Worm (Caenorhabditis elegans) whole organism, mixed stage, embryonic: ENCODE data around the gene ctps-1.
A peak's percentile ranks its signal among the peaks of the same experiment; 100 is the strongest.

Experiments
- M03D4.4 ChIP-seq: sonication (generic microtip); optimal IDR thresholded peaks from 2 replicates; lab custom pipeline; 2017; ENCODE audit warnings: mild to moderate bottlenecking, missing genetic modification characterization, missing compliant biosample characterization
- bed-3 ChIP-seq: fragments of 200-800 bp; sonication (Bioruptor generic); optimal IDR thresholded peaks from 3 replicates; lab custom pipeline; 2018; ENCODE audit warnings: mild to moderate bottlenecking, missing genetic modification characterization, moderate library complexity, missing compliant biosample characterization
- blmp-1 ChIP-seq: fragments of 150-350 bp; optimal IDR thresholded peaks from 2 replicates; lab custom pipeline; 2014; ENCODE audit warnings: missing biosample characterization, missing genetic modification characterization
- ceh-39 ChIP-seq: fragments of 150-350 bp; optimal IDR thresholded peaks from 2 replicates; lab custom pipeline; 2014; ENCODE audit warnings: missing biosample characterization, missing genetic modification characterization
- ceh-43 ChIP-seq: fragments of 200-800 bp; sonication (Bioruptor generic); optimal IDR thresholded peaks from 2 replicates; lab custom pipeline; 2018; ENCODE audit warnings: mild to moderate bottlenecking, missing genetic modification characterization, moderate library complexity, missing compliant biosample characterization
- ceh-83 ChIP-seq: fragments of 200-800 bp; sonication (Bioruptor generic); optimal IDR thresholded peaks from 2 replicates; lab custom pipeline; 2018; ENCODE audit warnings: mild to moderate bottlenecking, missing genetic modification characterization, missing compliant biosample characterization
- ces-1 ChIP-seq: fragments of 150-350 bp; optimal IDR thresholded peaks from 2 replicates; lab custom pipeline; 2014; ENCODE audit warnings: missing biosample characterization, missing genetic modification reagents, missing genetic modification characterization
- cnd-1 ChIP-seq: fragments of 200-800 bp; sonication (Bioruptor generic); optimal IDR thresholded peaks from 2 replicates; lab custom pipeline; 2018; ENCODE audit warnings: mild to moderate bottlenecking, missing genetic modification characterization, missing compliant biosample characterization
- drap-1 ChIP-seq: fragments of 200-800 bp; sonication (Bioruptor generic); optimal IDR thresholded peaks from 3 replicates; lab custom pipeline; 2018; ENCODE audit warnings: mild to moderate bottlenecking, missing genetic modification characterization, missing compliant biosample characterization
- elt-1 ChIP-seq: sonication (generic microtip); optimal IDR thresholded peaks from 2 replicates; lab custom pipeline; 2017; ENCODE audit warnings: missing genetic modification characterization, mild to moderate bottlenecking, missing compliant biosample characterization, antibody characterized with exemption, moderate library complexity, borderline replicate concordance; ENCODE audit not compliant: insufficient read depth
- elt-3 ChIP-seq: fragments of 150-350 bp; optimal IDR thresholded peaks from 2 replicates; lab custom pipeline; 2014; ENCODE audit warnings: missing biosample characterization, missing genetic modification characterization
- flh-1 ChIP-seq: fragments of 200-800 bp; sonication (Bioruptor generic); optimal IDR thresholded peaks from 2 replicates; lab custom pipeline; 2018; ENCODE audit warnings: mild to moderate bottlenecking, missing genetic modification characterization, moderate library complexity, missing compliant biosample characterization
- ham-2 ChIP-seq: fragments of 200-800 bp; sonication (Bioruptor generic); optimal IDR thresholded peaks from 2 replicates; lab custom pipeline; 2018; ENCODE audit warnings: mild to moderate bottlenecking, missing genetic modification characterization, missing compliant biosample characterization
- hlh-1 ChIP-seq: fragments of 150-350 bp; optimal IDR thresholded peaks from 2 replicates; lab custom pipeline; 2014; ENCODE audit warnings: missing biosample characterization, missing genetic modification reagents, missing genetic modification characterization
- lin-13 ChIP-seq: fragments of 150-350 bp; optimal IDR thresholded peaks from 2 replicates; lab custom pipeline; 2014; ENCODE audit warnings: missing biosample characterization, missing genetic modification characterization
- lin-32 ChIP-seq: fragments of 200-800 bp; sonication (Bioruptor generic); optimal IDR thresholded peaks from 2 replicates; lab custom pipeline; 2018; ENCODE audit warnings: mild to moderate bottlenecking, missing genetic modification characterization, missing compliant biosample characterization
- lsy-2 ChIP-seq: fragments of 150-350 bp; optimal IDR thresholded peaks from 2 replicates; lab custom pipeline; 2014; ENCODE audit warnings: missing biosample characterization, missing genetic modification characterization
- mab-5 ChIP-seq: fragments of 150-350 bp; optimal IDR thresholded peaks from 2 replicates; lab custom pipeline; 2014; ENCODE audit warnings: missing biosample characterization, missing genetic modification characterization
- mep-1 ChIP-seq: fragments of 150-350 bp; optimal IDR thresholded peaks from 2 replicates; lab custom pipeline; 2017; ENCODE audit warnings: missing biosample characterization, missing genetic modification reagents, missing genetic modification characterization, inconsistent platforms
- mls-2 ChIP-seq: sonication (generic microtip); optimal IDR thresholded peaks from 2 replicates; lab custom pipeline; 2016; ENCODE audit warnings: mild to moderate bottlenecking, missing genetic modification characterization, moderate library complexity, missing compliant biosample characterization
- nhr-12 ChIP-seq: fragments of 150-350 bp; optimal IDR thresholded peaks from 2 replicates; lab custom pipeline; 2014; ENCODE audit warnings: missing biosample characterization, missing genetic modification characterization
- nhr-2 ChIP-seq: fragments of 150-350 bp; optimal IDR thresholded peaks from 2 replicates; lab custom pipeline; 2014; ENCODE audit warnings: missing biosample characterization, missing genetic modification characterization
- nhr-237 ChIP-seq: fragments of 150-350 bp; optimal IDR thresholded peaks from 2 replicates; lab custom pipeline; 2014; ENCODE audit warnings: missing biosample characterization, missing genetic modification characterization
- nhr-28 ChIP-seq: fragments of 150-350 bp; optimal IDR thresholded peaks from 2 replicates; lab custom pipeline; 2014; ENCODE audit warnings: missing biosample characterization, missing genetic modification characterization
- nhr-76 ChIP-seq: sonication (generic microtip); optimal IDR thresholded peaks from 2 replicates; lab custom pipeline; 2017; ENCODE audit warnings: missing biosample characterization, missing genetic modification characterization
- pha-4 ChIP-seq: fragments of 150-350 bp; optimal IDR thresholded peaks from 2 replicates; lab custom pipeline; 2018; ENCODE audit warnings: missing biosample characterization, missing genetic modification reagents, missing genetic modification characterization
- sem-2 ChIP-seq: fragments of 200-800 bp; sonication (Bioruptor generic); optimal IDR thresholded peaks from 2 replicates; lab custom pipeline; 2018; ENCODE audit warnings: mild to moderate bottlenecking, missing genetic modification characterization, missing compliant biosample characterization
- snpc-4 ChIP-seq: fragments of 150-350 bp; optimal IDR thresholded peaks from 2 replicates; lab custom pipeline; 2014; ENCODE audit warnings: missing biosample characterization, missing genetic modification characterization
- sptf-1 ChIP-seq: sonication (generic microtip); optimal IDR thresholded peaks from 2 replicates; lab custom pipeline; 2017; ENCODE audit warnings: mild to moderate bottlenecking, missing genetic modification characterization, moderate library complexity, missing compliant biosample characterization
- tbx-8 ChIP-seq: fragments of 200-800 bp; sonication (Bioruptor generic); optimal IDR thresholded peaks from 2 replicates; lab custom pipeline; 2018; ENCODE audit warnings: mild to moderate bottlenecking, missing genetic modification characterization, moderate library complexity, missing compliant biosample characterization
- unc-120 ChIP-seq: sonication (generic microtip); optimal IDR thresholded peaks from 2 replicates; lab custom pipeline; 2017; ENCODE audit warnings: missing genetic modification characterization, missing compliant biosample characterization; ENCODE audit not compliant: poor library complexity, severe bottlenecking
- unc-39 ChIP-seq: fragments of 150-350 bp; optimal IDR thresholded peaks from 2 replicates; lab custom pipeline; 2014; ENCODE audit warnings: missing biosample characterization, missing genetic modification characterization
- unc-62 ChIP-seq: fragments of 150-350 bp; optimal IDR thresholded peaks from 2 replicates; lab custom pipeline; 2014; ENCODE audit warnings: missing biosample characterization, missing genetic modification reagents, missing genetic modification characterization
- zip-8 ChIP-seq: fragments of 150-350 bp; optimal IDR thresholded peaks from 2 replicates; lab custom pipeline; 2014; ENCODE audit warnings: missing biosample characterization, missing genetic modification characterization
- ztf-11 ChIP-seq: fragments of 150-350 bp; optimal IDR thresholded peaks from 2 replicates; lab custom pipeline; 2014; ENCODE audit warnings: missing biosample characterization, missing genetic modification characterization

ctps-1 gene

ce11 chrV:16794828-16795354 lies at the start of gene ctps-1, which contains the start of gene pus-1:
Gene ctps-1, plus strand, starts transcription at chrV:16794878.
Gene pus-1, minus strand, starts transcription at chrV:16794952.
- TF ChIP-seq lin-13 (tag; lab: Kevin White, UChicago) (peak; percentile 65), lin-32 (no peak), unc-120 (tag; lab: Kevin White, UChicago) (no peak), nhr-28 (tag; lab: Kevin White, UChicago) (no peak), ceh-83 (no peak), M03D4.4 (tag; lab: Kevin White, UChicago) (no peak), nhr-2 (tag; lab: Kevin White, UChicago) (no peak), mls-2 (tag; lab: Kevin White, UChicago) (no peak), lsy-2 (tag; lab: Kevin White, UChicago) (peak; percentile 52), ztf-11 (tag; lab: Kevin White, UChicago) (no peak), hlh-1 (tag; lab: Kevin White, UChicago) (no peak), snpc-4 (tag; lab: Kevin White, UChicago) (no peak), elt-1 (tag; lab: Kevin White, UChicago) (no peak), blmp-1 (tag; lab: Kevin White, UChicago) (no peak), mab-5 (tag; lab: Kevin White, UChicago) (no peak), ceh-43 (GFP tag; lab: Kevin White, UChicago) (no peak), nhr-237 (no peak), pha-4 (tag; lab: Kevin White, UChicago) (peak; percentile 47), elt-3 (tag; lab: Kevin White, UChicago) (no peak), ces-1 (peak; percentile 23), bed-3 (GFP tag; lab: Kevin White, UChicago) (no peak), sptf-1 (tag; lab: Kevin White, UChicago) (no peak), flh-1 (GFP tag; lab: Kevin White, UChicago) (no peak), sem-2 (GFP tag; lab: Kevin White, UChicago) (no peak), ceh-39 (tag; lab: Kevin White, UChicago) (no peak), ham-2 (GFP tag; lab: Kevin White, UChicago) (no peak), unc-62 (GFP tag; lab: Kevin White, UChicago) (no peak), cnd-1 (no peak), unc-39 (no peak), tbx-8 (GFP tag; lab: Kevin White, UChicago) (no peak), drap-1 (GFP tag; lab: Kevin White, UChicago) (peak; percentile 30), nhr-12 (tag; lab: Kevin White, UChicago) (no peak), mep-1 (peak; percentile 15), nhr-76 (no peak), zip-8 (tag; lab: Kevin White, UChicago) (no peak)

- no peak for TF ChIP-seq ztf-11 (tag; lab: Kevin White, UChicago)
- no peak for TF ChIP-seq sptf-1 (tag; lab: Kevin White, UChicago)
- TF ChIP-seq nhr-2 (tag; lab: Kevin White, UChicago) = no peak
- TF ChIP-seq flh-1 (GFP tag; lab: Kevin White, UChicago) = no peak
- no peak for TF ChIP-seq cnd-1
- TF ChIP-seq hlh-1 (tag; lab: Kevin White, UChicago) = no peak
- TF ChIP-seq lsy-2 (tag; lab: Kevin White, UChicago) = no peak
- no peak for TF ChIP-seq ham-2 (GFP tag; lab: Kevin White, UChicago)
- no peak for TF ChIP-seq M03D4.4 (tag; lab: Kevin White, UChicago)
- no peak for TF ChIP-seq unc-120 (tag; lab: Kevin White, UChicago)
- no peak for TF ChIP-seq elt-3 (tag; lab: Kevin White, UChicago)
- no peak for TF ChIP-seq drap-1 (GFP tag; lab: Kevin White, UChicago)
- TF ChIP-seq snpc-4 (tag; lab: Kevin White, UChicago) = no peak
- TF ChIP-seq bed-3 (GFP tag; lab: Kevin White, UChicago) = no peak
- no peak for TF ChIP-seq nhr-237
- TF ChIP-seq ces-1 = no peak
These were observed 49.5 kb upstream of the ctps-1 start for ce11 chrV:16745214-16745613.
